Fruit fly (Drosophila melanogaster) whole organism, embryonic: Measurements from ENCODE around the gene GNBP1.

Source experiments
- CG1024 ChIP-seq: fragments of 200-800 bp; sonication (Bioruptor generic); IDR thresholded peaks from 2 replicates; pipeline ENCODE4 v1.3.6; 2022; ENCODE audit warnings: missing biosample characterization, missing genetic modification characterization
- CG10366 ChIP-seq: fragments of 200-800 bp; sonication (Bioruptor generic); IDR thresholded peaks from 2 replicates; pipeline ENCODE4 v1.3.6; 2022; ENCODE audit warnings: missing biosample characterization, missing genetic modification characterization
- CG10959 ChIP-seq: fragments of 200-800 bp; sonication (Bioruptor generic); IDR thresholded peaks from 2 replicates; pipeline ENCODE4 v1.3.6; 2022; ENCODE audit warnings: missing biosample characterization, missing genetic modification characterization
- CG11456 ChIP-seq: fragments of 200-800 bp; sonication (Bioruptor generic); IDR thresholded peaks from 3 replicates; pipeline ENCODE4 v1.3.6; 2022; ENCODE audit warnings: missing biosample characterization, missing genetic modification characterization
- CG11560 ChIP-seq: fragments of 200-800 bp; sonication (Bioruptor generic); IDR thresholded peaks from 3 replicates; pipeline ENCODE4 v1.3.6; 2022; ENCODE audit warnings: missing biosample characterization, missing genetic modification characterization
- CG12236 ChIP-seq: fragments of 200-800 bp; sonication (Bioruptor generic); optimal IDR thresholded peaks from 2 replicates; lab custom pipeline; 2016; ENCODE audit warnings: missing biosample characterization, missing genetic modification characterization
- CG13894 ChIP-seq: fragments of 200-800 bp; sonication (Bioruptor generic); optimal IDR thresholded peaks from 3 replicates; lab custom pipeline; 2018; ENCODE audit warnings: missing biosample characterization, mild to moderate bottlenecking, missing genetic modification characterization, moderate library complexity
- CG17186 ChIP-seq: fragments of 200-800 bp; sonication (Bioruptor generic); optimal IDR thresholded peaks from 3 replicates; lab custom pipeline; 2017; ENCODE audit warnings: missing biosample characterization, missing genetic modification reagents, missing genetic modification characterization
- CG18011 ChIP-seq: fragments of 200-800 bp; sonication (Bioruptor generic); optimal IDR thresholded peaks from 2 replicates; lab custom pipeline; 2017; ENCODE audit warnings: missing biosample characterization, missing genetic modification characterization, mild to moderate bottlenecking, moderate library complexity, missing genotype
- CG1832 ChIP-seq: fragments of 200-800 bp; sonication (Bioruptor generic); optimal IDR thresholded peaks from 2 replicates; lab custom pipeline; 2017; ENCODE audit warnings: missing biosample characterization, mild to moderate bottlenecking, missing genetic modification characterization, inconsistent platforms
- CG3065 ChIP-seq: fragments of 200-800 bp; sonication (Bioruptor generic); optimal IDR thresholded peaks from 2 replicates; lab custom pipeline; 2016; ENCODE audit warnings: missing biosample characterization, missing genetic modification characterization
- CG4328 ChIP-seq: fragments of 200-800 bp; sonication (Bioruptor generic); optimal IDR thresholded peaks from 3 replicates; lab custom pipeline; 2017; ENCODE audit warnings: missing biosample characterization, missing genetic modification reagents, missing genetic modification characterization
- CG4854 ChIP-seq: fragments of 200-800 bp; sonication (Bioruptor generic); optimal IDR thresholded peaks from 2 replicates; lab custom pipeline; 2016; ENCODE audit warnings: missing biosample characterization, missing genetic modification characterization, inconsistent platforms
- CG5180 ChIP-seq: fragments of 200-800 bp; sonication (Bioruptor generic); optimal IDR thresholded peaks from 3 replicates; lab custom pipeline; 2017; ENCODE audit warnings: missing biosample characterization, missing genetic modification characterization, mild to moderate bottlenecking, moderate library complexity, missing genetic modification reagents
- CG7839 ChIP-seq: fragments of 200-800 bp; sonication (Bioruptor generic); optimal IDR thresholded peaks from 3 replicates; lab custom pipeline; 2018; ENCODE audit warnings: missing biosample characterization, mild to moderate bottlenecking, missing genetic modification characterization, moderate library complexity
- CG8290 ChIP-seq, 3 experiments: fragments of 200-800 bp; sonication (Bioruptor generic); optimal IDR thresholded peaks; 2 replicates each; lab custom pipeline; 2016 to 2019; ENCODE audit warnings: missing biosample characterization in 3 of 3, missing genetic modification characterization in 3 of 3, mild to moderate bottlenecking in 2 of 3, moderate library complexity in 1 of 3
- CG9817 ChIP-seq: fragments of 200-800 bp; sonication (Bioruptor generic); optimal IDR thresholded peaks from 2 replicates; lab custom pipeline; 2018; ENCODE audit warnings: missing biosample characterization, mild to moderate bottlenecking, missing genetic modification characterization, moderate library complexity
- D ChIP-seq, 2 experiments: fragments of 200-800 bp in 1 of 2; fragments of >200 bp in 1 of 2; sonication (Bioruptor generic) in 1 of 2; optimal IDR thresholded peaks; 2 replicates in 1 of 2; 3 replicates in 1 of 2; lab custom pipeline; 2017; ENCODE audit warnings: mild to moderate bottlenecking in 1 of 2, missing biosample characterization in 1 of 2, missing genetic modification characterization in 1 of 2, missing genetic modification reagents in 1 of 2
- Dbx ChIP-seq: fragments of 200-800 bp; sonication (Bioruptor generic); IDR thresholded peaks from 3 replicates; pipeline ENCODE4 v1.3.6; 2022; ENCODE audit warnings: missing biosample characterization, missing genetic modification characterization
- Doc3 ChIP-seq: fragments of 200-800 bp; sonication (Bioruptor generic); IDR thresholded peaks from 3 replicates; pipeline ENCODE4 v1.3.6; 2022; ENCODE audit warnings: missing biosample characterization, missing genetic modification characterization; ENCODE audit not compliant: partially characterized antibody
- Drgx ChIP-seq: fragments of 200-800 bp; sonication (Bioruptor generic); IDR thresholded peaks from 2 replicates; pipeline ENCODE4 v1.3.6; 2022; ENCODE audit warnings: missing biosample characterization, missing genetic modification characterization
- Ets65A ChIP-seq: fragments of 200-800 bp; sonication (Bioruptor generic); peaks from one replicate; lab custom pipeline; 2016; ENCODE audit warnings: missing biosample characterization, missing genetic modification characterization
- Ets97D ChIP-seq: fragments of 200-800 bp; sonication (Bioruptor generic); optimal IDR thresholded peaks from 3 replicates; lab custom pipeline; 2016; ENCODE audit warnings: missing biosample characterization, missing genetic modification characterization
- Gsc ChIP-seq: fragments of 200-800 bp; sonication (Bioruptor generic); IDR thresholded peaks from 2 replicates; pipeline ENCODE4 v1.3.6; 2022; ENCODE audit warnings: missing biosample characterization, missing genetic modification characterization
- HLHmδ ChIP-seq: fragments of 200-800 bp; sonication (Bioruptor generic); optimal IDR thresholded peaks from 2 replicates; lab custom pipeline; 2018; ENCODE audit warnings: missing biosample characterization, mild to moderate bottlenecking, missing genetic modification characterization, moderate library complexity
- HmgD ChIP-seq: fragments of 200-800 bp; sonication (Bioruptor generic); optimal IDR thresholded peaks from 3 replicates; lab custom pipeline; 2016; ENCODE audit warnings: missing biosample characterization, missing genetic modification characterization
- Ravus ChIP-seq: fragments of 200-800 bp; sonication (Bioruptor generic); IDR thresholded peaks from 2 replicates; pipeline ENCODE4 v1.3.6; 2022; ENCODE audit warnings: missing biosample characterization, missing genetic modification characterization
- Rfx ChIP-seq: fragments of 200-800 bp; sonication (Bioruptor generic); IDR thresholded peaks from 2 replicates; pipeline ENCODE4 v1.3.6; 2022; ENCODE audit warnings: missing biosample characterization, missing genetic modification characterization
- Scr ChIP-seq: fragments of 200-800 bp; sonication (Bioruptor generic); IDR thresholded peaks from 2 replicates; pipeline ENCODE4 v1.3.6; 2022; ENCODE audit warnings: missing biosample characterization, missing genetic modification characterization; ENCODE audit not compliant: partially characterized antibody
- Side ChIP-seq: fragments of 200-800 bp; sonication (Bioruptor generic); optimal IDR thresholded peaks from 2 replicates; lab custom pipeline; 2016; ENCODE audit warnings: missing biosample characterization, missing genetic modification characterization
- Sox100B ChIP-seq: fragments of 200-800 bp; sonication (Bioruptor generic); optimal IDR thresholded peaks from 3 replicates; lab custom pipeline; 2018; ENCODE audit warnings: missing biosample characterization, mild to moderate bottlenecking, missing genetic modification characterization
- Trl ChIP-seq, 3 experiments: fragments of >200 bp in 2 of 3; fragments of 200-800 bp in 1 of 3; sonication (Bioruptor generic) in 1 of 3; optimal IDR thresholded peaks; 2 replicates in 1 of 3; 3 replicates in 2 of 3; lab custom pipeline; 2016 to 2017; ENCODE audit warnings: missing biosample characterization in 1 of 3, missing genetic modification characterization in 1 of 3
- Usf ChIP-seq: fragments of 200-800 bp; sonication (Bioruptor generic); optimal IDR thresholded peaks from 2 replicates; lab custom pipeline; 2017; ENCODE audit warnings: missing genotype, missing biosample characterization, missing genetic modification characterization
- ara ChIP-seq: fragments of 200-800 bp; sonication (Bioruptor generic); IDR thresholded peaks from 2 replicates; pipeline ENCODE4 v1.3.6; 2022; ENCODE audit warnings: missing biosample characterization, missing genetic modification characterization
- bsh ChIP-seq, 2 experiments: fragments of 200-800 bp; sonication (Bioruptor generic); optimal IDR thresholded peaks; 2 replicates each; lab custom pipeline; 2017 to 2018; ENCODE audit warnings: mild to moderate bottlenecking in 2 of 2, missing biosample characterization in 2 of 2, missing genetic modification characterization in 2 of 2, moderate library complexity in 1 of 2
- btn ChIP-seq: fragments of 200-800 bp; sonication (Bioruptor generic); optimal IDR thresholded peaks from 2 replicates; lab custom pipeline; 2016; ENCODE audit warnings: missing biosample characterization, missing genetic modification characterization
- caup ChIP-seq: fragments of 200-800 bp; sonication (Bioruptor generic); optimal IDR thresholded peaks from 3 replicates; lab custom pipeline; 2017; ENCODE audit warnings: missing biosample characterization, mild to moderate bottlenecking, missing genetic modification characterization, moderate library complexity; ENCODE audit not compliant: severe bottlenecking
- cg ChIP-seq: fragments of 200-800 bp; sonication (Bioruptor generic); optimal IDR thresholded peaks from 3 replicates; lab custom pipeline; 2019; ENCODE audit warnings: missing biosample characterization, mild to moderate bottlenecking, missing genetic modification characterization, moderate library complexity
- gce ChIP-seq: fragments of 200-800 bp; sonication (Bioruptor generic); IDR thresholded peaks from 3 replicates; pipeline ENCODE4 v1.3.6; 2022; ENCODE audit warnings: missing biosample characterization, missing genetic modification characterization
- grn ChIP-seq: fragments of 200-800 bp; sonication (Bioruptor generic); optimal IDR thresholded peaks from 3 replicates; lab custom pipeline; 2017; ENCODE audit warnings: missing biosample characterization, missing genetic modification characterization
- luna ChIP-seq: fragments of 200-800 bp; sonication (Bioruptor generic); optimal IDR thresholded peaks from 2 replicates; lab custom pipeline; 2016; ENCODE audit warnings: missing biosample characterization, missing genetic modification characterization
- oc ChIP-seq: fragments of 200-800 bp; sonication (Bioruptor generic); optimal IDR thresholded peaks from 2 replicates; lab custom pipeline; 2018; ENCODE audit warnings: missing biosample characterization, mild to moderate bottlenecking, missing genetic modification characterization, moderate library complexity
- p53 ChIP-seq: fragments of 200-800 bp; sonication (Bioruptor generic); optimal IDR thresholded peaks from 2 replicates; lab custom pipeline; 2016; ENCODE audit warnings: missing biosample characterization, missing genetic modification characterization
- pros ChIP-seq: fragments of 200-800 bp; sonication (Bioruptor generic); optimal IDR thresholded peaks from 3 replicates; lab custom pipeline; 2019; ENCODE audit warnings: missing biosample characterization, mild to moderate bottlenecking, missing genetic modification characterization, moderate library complexity
- ro ChIP-seq: fragments of 200-800 bp; sonication (Bioruptor generic); IDR thresholded peaks from 2 replicates; pipeline ENCODE4 v1.3.6; 2022; ENCODE audit warnings: missing biosample characterization, missing genetic modification characterization
- sens-2 ChIP-seq: fragments of 200-800 bp; sonication (Bioruptor generic); IDR thresholded peaks from 2 replicates; pipeline ENCODE4 v1.3.6; 2022; ENCODE audit warnings: missing biosample characterization, missing genetic modification characterization
- tx ChIP-seq: fragments of 200-800 bp; sonication (Bioruptor generic); optimal IDR thresholded peaks from 2 replicates; lab custom pipeline; 2016; ENCODE audit warnings: missing biosample characterization, missing genetic modification characterization
- vfl ChIP-seq: fragments of 200-800 bp; sonication (Bioruptor generic); optimal IDR thresholded peaks from 2 replicates; lab custom pipeline; 2016; ENCODE audit warnings: missing biosample characterization, missing genetic modification characterization
- wor ChIP-seq: fragments of 200-800 bp; sonication (Bioruptor generic); IDR thresholded peaks from 2 replicates; pipeline ENCODE4 v1.3.6; 2022; ENCODE audit warnings: missing biosample characterization, missing genetic modification characterization
- yki ChIP-seq: fragments of >200 bp; optimal IDR thresholded peaks from 3 replicates; lab custom pipeline; 2018

The GNBP1 gene

dm6 chr3L:18675363-18675866, at the start of gene GNBP1, which contains the start of gene GNBP2 (continued):
- TF ChIP-seq sens-2 (no peak), p53 (GFP tag; lab: Kevin White, UChicago) (no peak), Doc3 (GFP tag; lab: Robert Waterston, UW) (no peak), tx (GFP tag; lab: Kevin White, UChicago) (no peak), gce (GFP tag; lab: Robert Waterston, UW) (peak; percentile 65; the same call in 2 of the 3 replicates), CG12236 (GFP tag; lab: Kevin White, UChicago) (no peak), Usf (no peak), luna (GFP tag; lab: Kevin White, UChicago) (no peak), CG10959 (GFP tag; lab: Robert Waterston, UW) (no peak), cg (GFP tag; lab: Kevin White, UChicago) (no peak), CG13894 (no peak), CG4854 (GFP tag; lab: Kevin White, UChicago) (no peak), btn (GFP tag; lab: Kevin White, UChicago) (no peak), Ravus (no peak; the same call in 1 of the 2 replicates), D (optimal IDR thresholded peaks at IDR 0.05; lab: Kevin White, UChicago) (no peak), D (GFP tag; optimal IDR thresholded peaks at IDR 0.05; lab: Kevin White, UChicago) (peak; percentile 33), Rfx (peak; percentile 76), caup (peak; percentile 31), CG1832 (GFP tag; lab: Kevin White, UChicago) (no peak), pros (GFP tag; lab: Kevin White, UChicago) (no peak), Dbx (GFP tag; lab: Robert Waterston, UW) (no peak), Ets97D (no peak), CG8290 (GFP tag; optimal IDR thresholded peaks at IDR 0.05; lab: Kevin White, UChicago) (no peak), CG8290 (tag; optimal IDR thresholded peaks at IDR 0.05; lab: Kevin White, UChicago) (no peak), Scr (GFP tag; lab: Robert Waterston, UW) (no peak), CG10366 (GFP tag; lab: Robert Waterston, UW) (peak; percentile 37; the same call in 1 of the 2 replicates), wor (GFP tag; lab: Robert Waterston, UW) (no peak), Drgx (GFP tag; lab: Robert Waterston, UW) (peak; percentile 95), CG7839 (tag; lab: Kevin White, UChicago) (peak; percentile 78), ara (GFP tag; lab: Robert Waterston, UW) (no peak), HmgD (GFP tag; lab: Kevin White, UChicago) (no peak), CG11456 (GFP tag; lab: Robert Waterston, UW) (no peak), Side (GFP tag; lab: Kevin White, UChicago) (no peak), Gsc (GFP tag; lab: Robert Waterston, UW) (no peak), Sox100B (GFP tag; lab: Kevin White, UChicago) (peak; percentile 55), CG9817 (tag; lab: Kevin White, UChicago) (no peak), grn (GFP tag; lab: Kevin White, UChicago) (no peak), Trl (optimal IDR thresholded peaks at IDR 0.05; lab: Kevin White, UChicago) (no peak), Trl (GFP tag; optimal IDR thresholded peaks at IDR 0.05; lab: Kevin White, UChicago) (no peak), CG18011 (GFP tag; lab: Kevin White, UChicago) (no peak), CG3065 (GFP tag; lab: Kevin White, UChicago) (no peak), CG17186 (GFP tag; lab: Kevin White, UChicago) (no peak), HLHmδ (no peak), CG4328 (GFP tag; lab: Kevin White, UChicago) (no peak), yki (no peak), CG5180 (GFP tag; lab: Kevin White, UChicago) (no peak), bsh (GFP tag; optimal IDR thresholded peaks at IDR 0.05; lab: Kevin White, UChicago) (peak in 1 of 2 experiments; percentile 66), vfl (no peak), Ets65A (peak; percentile 59), oc (tag; lab: Kevin White, UChicago) (no peak), CG1024 (GFP tag; lab: Robert Waterston, UW) (no peak), CG11560 (tag; lab: Robert Waterston, UW) (no peak), ro (GFP tag; lab: Robert Waterston, UW) (no peak)
